Worm (Caenorhabditis elegans): Measurements from ENCODE around the gene B0303.7.
A peak's percentile ranks its signal among the peaks of the same experiment; 100 is the strongest.

The B0303.7 gene

DNA sequence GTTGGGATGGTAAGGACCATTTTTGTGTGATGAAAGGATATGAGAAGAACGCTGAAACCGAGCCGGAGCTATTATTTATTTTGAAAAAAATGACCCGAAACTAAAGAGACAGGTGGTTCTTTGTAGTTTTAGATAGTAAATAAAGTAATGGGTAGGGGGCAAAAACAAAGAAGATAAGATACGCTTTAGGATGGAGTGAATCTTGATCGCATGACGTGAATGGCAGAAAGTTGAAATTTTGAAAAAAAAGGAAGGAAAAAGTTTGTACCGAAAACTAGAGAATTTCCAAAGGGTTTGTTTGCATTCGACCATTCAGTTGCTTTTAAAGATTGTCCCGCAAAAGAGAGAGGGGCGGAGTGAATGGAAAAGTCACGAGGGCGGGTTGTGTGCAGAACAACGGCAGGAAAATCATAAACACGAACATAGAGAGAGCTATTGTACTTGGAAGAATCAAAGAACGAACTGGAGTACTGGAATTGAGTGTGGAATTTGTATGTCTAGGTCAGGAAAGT is 39.5 kb upstream of the B0303.7 start, which contains the start of gene F22B7.9:
Gene F22B7.9, minus strand, starts transcription at position 51 of the 512 bp plus-strand sequence.
- peak; percentile 71 for TF ChIP-seq nhr-20 (tag; optimal IDR thresholded peaks at IDR 0.05)
- TF ChIP-seq tlp-1 (tag; optimal IDR thresholded peaks at IDR 0.05), result no peak
- peak; percentile 35 for TF ChIP-seq snu-23 (GFP tag; optimal IDR thresholded peaks at IDR 0.05)
- peak in 2 of 6 experiments; percentile 38 to 51 for TF ChIP-seq elt-3 (tag; optimal IDR thresholded peaks at IDR 0.05)
- peak; percentile 0 for TF ChIP-seq skn-1 (tag; optimal IDR thresholded peaks at IDR 0.05)
- peak; percentile 23 for TF ChIP-seq tbx-2 (tag; optimal IDR thresholded peaks at IDR 0.05)
- no peak for TF ChIP-seq xbp-1 (tag; optimal IDR thresholded peaks at IDR 0.05)
- no peak for TF ChIP-seq vab-15 (tag; optimal IDR thresholded peaks at IDR 0.05)
- TF ChIP-seq dpl-1 (GFP tag; optimal IDR thresholded peaks at IDR 0.05), result peak in 1 of 3 experiments; percentile 9
- TF ChIP-seq lsy-2 (tag; optimal IDR thresholded peaks at IDR 0.05), result peak in 1 of 2 experiments; percentile 18
- TF ChIP-seq rnt-1 (tag; optimal IDR thresholded peaks at IDR 0.05), result peak; percentile 11
- TF ChIP-seq nhr-47 (tag; optimal IDR thresholded peaks at IDR 0.05), result peak; percentile 30
- 0 out of 2 replicates have a peak, but pooled peaks have one; percentile 12 for TF ChIP-seq ceh-88 (GFP tag; IDR thresholded peaks at IDR 0.05)
- no peak for TF ChIP-seq lin-15B (tag; optimal IDR thresholded peaks at IDR 0.05)
- TF ChIP-seq mdl-1 (tag; optimal IDR thresholded peaks at IDR 0.05), result peak in 1 of 2 experiments; percentile 53
- TF ChIP-seq ama-1 (optimal IDR thresholded peaks at IDR 0.05), result peak; percentile 83
- TF ChIP-seq lin-14 (GFP tag; optimal IDR thresholded peaks at IDR 0.05), result peak; percentile 26
- no peak for TF ChIP-seq nhr-12 (tag; optimal IDR thresholded peaks at IDR 0.05)
- TF ChIP-seq nhr-77 (tag; optimal IDR thresholded peaks at IDR 0.05), result peak; percentile 4
- TF ChIP-seq lir-3 (tag; optimal IDR thresholded peaks at IDR 0.05; ENCODE audit: poor library complexity), result no peak
- TF ChIP-seq efl-1 (optimal IDR thresholded peaks at IDR 0.05), result no peak
- TF ChIP-seq efl-1 (GFP tag; optimal IDR thresholded peaks at IDR 0.05 in 1 of 2), result peak in 1 of 2 experiments; percentile 16
- TF ChIP-seq lin-35 (GFP tag; optimal IDR thresholded peaks at IDR 0.05), result peak in 1 of 2 experiments; percentile 34
- TF ChIP-seq C16A3.4 (tag; optimal IDR thresholded peaks at IDR 0.05), result peak; percentile 10
- TF ChIP-seq fkh-4 (tag; optimal IDR thresholded peaks at IDR 0.05; ENCODE audit: borderline replicate concordance), result no peak
- peak; percentile 54 for TF ChIP-seq nhr-71 (tag; optimal IDR thresholded peaks at IDR 0.05)
- no peak for TF ChIP-seq sup-37 (GFP tag; optimal IDR thresholded peaks at IDR 0.05)
- TF ChIP-seq nhr-90 (tag; optimal IDR thresholded peaks at IDR 0.05; ENCODE audit: poor library complexity), result peak; percentile 20
- peak; percentile 81 for TF ChIP-seq nhr-85 (tag)
- TF ChIP-seq fkh-8 (tag; optimal IDR thresholded peaks at IDR 0.05), result no peak
- peak; percentile 42 for TF ChIP-seq nhr-19 (GFP tag; conservative IDR thresholded peaks at IDR 0.05)
- peak; percentile 54 for TF ChIP-seq elt-2 (tag; optimal IDR thresholded peaks at IDR 0.05)

DNA sequence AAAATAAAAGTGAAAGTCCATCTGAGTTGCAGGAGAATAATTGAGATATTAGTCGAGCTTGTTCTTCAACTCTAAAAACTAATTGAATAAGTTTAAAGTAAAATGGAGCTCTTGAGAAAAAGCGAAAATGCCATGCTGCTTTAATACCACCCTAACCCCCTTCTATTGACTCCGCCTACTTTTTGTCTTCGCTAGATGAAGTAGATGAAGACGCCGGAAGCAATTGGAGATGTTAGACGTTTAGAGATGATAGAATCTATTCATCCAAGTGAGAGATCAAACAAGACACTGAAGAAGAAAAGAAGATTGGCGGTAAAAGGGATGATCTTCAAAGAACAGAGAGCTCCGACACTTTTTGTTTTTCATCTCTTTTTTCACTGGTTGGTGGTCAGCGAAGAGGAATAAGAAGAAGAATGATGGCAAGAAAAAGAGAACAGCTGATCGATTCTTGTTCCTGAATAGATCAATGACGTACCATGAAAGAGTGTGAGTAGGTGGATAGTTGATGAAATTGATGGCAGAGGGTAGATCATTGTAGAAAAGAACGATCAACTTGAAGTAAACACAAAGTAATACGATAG is 38.9 kb upstream of the B0303.7 start:
- peak; percentile 2 for TF ChIP-seq unc-130 (tag; optimal IDR thresholded peaks at IDR 0.05)
- no peak for TF ChIP-seq ztf-11 (tag; optimal IDR thresholded peaks at IDR 0.05)
- TF ChIP-seq unc-62 (GFP tag; optimal IDR thresholded peaks at IDR 0.05), result no peak
- no peak for TF ChIP-seq nhr-237 (tag; optimal IDR thresholded peaks at IDR 0.05)
- no peak for TF ChIP-seq snpc-4 (tag; optimal IDR thresholded peaks at IDR 0.05)
- no peak for TF ChIP-seq ceh-8 (GFP tag; optimal IDR thresholded peaks at IDR 0.05)
- TF ChIP-seq efl-1 (optimal IDR thresholded peaks at IDR 0.05), result no peak
- TF ChIP-seq efl-1 (GFP tag; optimal IDR thresholded peaks at IDR 0.05 in 1 of 2), result peak in 1 of 2 experiments; percentile 30
- TF ChIP-seq tbx-2 (tag; optimal IDR thresholded peaks at IDR 0.05), result no peak
- no peak for TF ChIP-seq lir-3 (tag; optimal IDR thresholded peaks at IDR 0.05; ENCODE audit: poor library complexity)
- TF ChIP-seq nhr-85 (tag), result peak; percentile 87
- no peak for TF ChIP-seq mdl-1 (tag; optimal IDR thresholded peaks at IDR 0.05)
- TF ChIP-seq zip-4 (GFP tag; optimal IDR thresholded peaks at IDR 0.05), result no peak
- TF ChIP-seq grh-1 (GFP tag; IDR thresholded peaks at IDR 0.05), result no peak
- TF ChIP-seq nhr-20 (tag; optimal IDR thresholded peaks at IDR 0.05), result peak; percentile 18
- no peak for TF ChIP-seq nhr-77 (tag; optimal IDR thresholded peaks at IDR 0.05)
- no peak for TF ChIP-seq ceh-63 (GFP tag; optimal IDR thresholded peaks at IDR 0.05)
- no peak for TF ChIP-seq skn-1 (tag; optimal IDR thresholded peaks at IDR 0.05)
- TF ChIP-seq fkh-10 (GFP tag; optimal IDR thresholded peaks at IDR 0.05), result no peak
- no peak for TF ChIP-seq C04F5.9 (tag; optimal IDR thresholded peaks at IDR 0.05)
- no peak for TF ChIP-seq nhr-28 (tag; optimal IDR thresholded peaks at IDR 0.05)
- TF ChIP-seq blmp-1 (tag; optimal IDR thresholded peaks at IDR 0.05), result peak; percentile 83
- TF ChIP-seq ceh-88 (GFP tag; IDR thresholded peaks at IDR 0.05), result no peak
- TF ChIP-seq lsy-2 (tag; optimal IDR thresholded peaks at IDR 0.05), result no peak
- peak; percentile 6 for TF ChIP-seq mep-1 (tag; optimal IDR thresholded peaks at IDR 0.05)
- TF ChIP-seq fkh-4 (tag; optimal IDR thresholded peaks at IDR 0.05; ENCODE audit: borderline replicate concordance), result no peak
- no peak for TF ChIP-seq elt-2 (tag; optimal IDR thresholded peaks at IDR 0.05)
- TF ChIP-seq dpl-1 (GFP tag; optimal IDR thresholded peaks at IDR 0.05), result peak in 1 of 3 experiments; percentile 25
- TF ChIP-seq mab-9 (GFP tag; IDR thresholded peaks at IDR 0.05), result no peak
- TF ChIP-seq ces-1 (GFP tag; optimal IDR thresholded peaks at IDR 0.05), result no peak
- no peak for TF ChIP-seq nhr-76 (tag; optimal IDR thresholded peaks at IDR 0.05)
